Fruit fly (Drosophila melanogaster): ENCODE results near the gene CG18088.

CG18088 gene

dm6 chr2L:8998237-8998636, 30.9 kb downstream of the CG18088 start, which contains the start of gene Try29F:
Try29F (plus strand) TSS chr2L:8998537.
- no peak for TF ChIP-seq Vsx2 (GFP tag; optimal IDR thresholded peaks at IDR 0.05; ENCODE audit: partially characterized antibody)
- TF ChIP-seq Hr78 (GFP tag; optimal IDR thresholded peaks at IDR 0.05), result no peak
- no peak for TF ChIP-seq Jra (GFP tag; optimal IDR thresholded peaks at IDR 0.05)
- TF ChIP-seq brk (GFP tag; optimal IDR thresholded peaks at IDR 0.05), result no peak
- no peak for TF ChIP-seq Dfd (GFP tag; optimal IDR thresholded peaks at IDR 0.05)
- no peak for TF ChIP-seq HLH106 (tag; optimal IDR thresholded peaks at IDR 0.05)
- no peak for TF ChIP-seq OdsH (GFP tag; optimal IDR thresholded peaks at IDR 0.05)
- TF ChIP-seq fru (GFP tag; optimal IDR thresholded peaks at IDR 0.05), result no peak
- TF ChIP-seq sv (GFP tag; optimal IDR thresholded peaks at IDR 0.05), result no peak
- TF ChIP-seq CG9705 (GFP tag; optimal IDR thresholded peaks at IDR 0.05), result no peak

DNA sequence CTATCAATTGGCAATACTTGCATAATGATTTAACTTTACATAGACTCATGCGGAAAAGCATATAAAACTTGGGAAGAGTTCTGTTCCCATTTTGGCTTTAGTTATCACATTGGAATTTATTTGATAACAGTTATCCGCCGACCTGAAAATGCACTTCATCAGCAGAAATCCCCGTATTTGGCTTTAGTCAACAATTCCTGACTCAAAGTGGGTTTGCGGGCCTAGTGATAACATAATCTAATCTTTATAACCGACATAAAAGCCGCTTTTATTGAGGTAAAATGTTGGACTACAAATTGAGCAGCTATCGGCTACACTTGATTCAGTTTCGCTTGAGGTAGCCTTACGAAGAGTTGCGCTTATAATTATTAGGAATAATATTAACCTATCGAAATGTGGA, 42.9 kb downstream of the CG18088 start, which contains the start of gene CG9568:
Gene CG9568, plus strand, starts transcription at position 317 of the 400 bp plus-strand sequence.
- TF ChIP-seq dsf (GFP tag; optimal IDR thresholded peaks at IDR 0.05; ENCODE audit: borderline replicate concordance) (no peak), h (GFP tag; optimal IDR thresholded peaks at IDR 0.05) (no peak), Sp1 (GFP tag; optimal IDR thresholded peaks at IDR 0.05) (peak; percentile 40), tai (GFP tag; optimal IDR thresholded peaks at IDR 0.05) (no peak), ey (GFP tag; optimal IDR thresholded peaks at IDR 0.05) (no peak), br (GFP tag; optimal IDR thresholded peaks at IDR 0.05) (no peak), Hnf4 (GFP tag; optimal IDR thresholded peaks at IDR 0.05) (no peak), Jra (GFP tag; optimal IDR thresholded peaks at IDR 0.05) (no peak), rgr (GFP tag; optimal IDR thresholded peaks at IDR 0.05) (peak; percentile 10), jim (GFP tag; optimal IDR thresholded peaks at IDR 0.05) (no peak), OdsH (GFP tag; optimal IDR thresholded peaks at IDR 0.05) (no peak), Abd-B (GFP tag; optimal IDR thresholded peaks at IDR 0.05) (no peak), Myc (optimal IDR thresholded peaks at IDR 0.05) (no peak), CG9705 (GFP tag; optimal IDR thresholded peaks at IDR 0.05) (no peak), N (GFP tag; optimal IDR thresholded peaks at IDR 0.05) (no peak), psq (GFP tag; optimal IDR thresholded peaks at IDR 0.05) (no peak), Rel (GFP tag; optimal IDR thresholded peaks at IDR 0.05) (no peak), Rel (tag; optimal IDR thresholded peaks at IDR 0.05) (peak; percentile 98), pan (optimal IDR thresholded peaks at IDR 0.05) (no peak), lola (GFP tag; optimal IDR thresholded peaks at IDR 0.05) (no peak), GATAd (GFP tag; optimal IDR thresholded peaks at IDR 0.05) (no peak), Dfd (GFP tag; optimal IDR thresholded peaks at IDR 0.05) (no peak), dl (GFP tag; optimal IDR thresholded peaks at IDR 0.05; ENCODE audit: insufficient read depth in 1 of 2, partially characterized antibody in 2 of 2) (no peak), dmrt93B (GFP tag; optimal IDR thresholded peaks at IDR 0.05) (no peak), CG32264 (GFP tag; optimal IDR thresholded peaks at IDR 0.05) (no peak), woc (GFP tag; optimal IDR thresholded peaks at IDR 0.05) (no peak), sv (GFP tag; optimal IDR thresholded peaks at IDR 0.05) (no peak), CrebA (GFP tag; optimal IDR thresholded peaks at IDR 0.05; ENCODE audit: borderline replicate concordance) (peak; percentile 78), sage (GFP tag; optimal IDR thresholded peaks at IDR 0.05) (no peak), Hr83 (GFP tag; optimal IDR thresholded peaks at IDR 0.05; ENCODE audit: poor library complexity, severe bottlenecking) (no peak)

DNA sequence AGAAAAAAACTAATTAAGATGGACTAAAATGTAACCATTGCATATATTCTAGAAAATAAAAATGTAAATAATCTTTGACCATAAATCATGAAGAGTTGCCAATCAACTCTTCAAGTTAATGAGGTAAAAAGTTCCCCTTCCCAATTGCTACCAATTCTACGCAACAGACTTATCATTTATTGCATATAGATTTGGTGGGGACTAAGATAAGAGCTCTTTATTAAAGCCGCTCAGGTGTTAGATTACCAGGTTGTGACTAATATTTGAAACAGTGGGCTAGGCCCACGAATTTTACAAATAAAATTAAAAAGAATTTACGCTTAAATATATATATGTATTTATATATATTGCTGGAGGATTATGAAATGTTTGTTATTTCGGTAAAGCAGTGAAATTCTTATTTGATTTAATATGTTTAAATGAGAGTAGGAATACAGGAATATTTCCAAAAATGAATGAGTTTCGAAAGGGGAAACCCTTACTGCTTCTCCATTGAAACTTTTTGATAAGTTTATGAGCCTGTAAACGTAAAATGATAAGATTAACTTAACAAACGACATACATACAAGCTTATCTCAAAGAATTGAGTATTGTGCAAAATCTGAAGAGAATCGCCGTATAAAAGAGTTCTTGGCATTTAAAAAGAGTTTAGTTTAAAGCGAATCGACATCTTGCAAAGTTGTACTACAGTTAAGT, 44.4 kb downstream of the CG18088 start, which contains the start of gene CG13102:
Gene CG13102, plus strand, starts transcription at position 646 of the 696 bp plus-strand sequence.
- peak; percentile 20 for TF ChIP-seq CrebA (GFP tag; optimal IDR thresholded peaks at IDR 0.05; ENCODE audit: borderline replicate concordance)
- no peak for TF ChIP-seq Hr83 (GFP tag; optimal IDR thresholded peaks at IDR 0.05; ENCODE audit: poor library complexity, severe bottlenecking)
- peak; percentile 0 for TF ChIP-seq fru (GFP tag; optimal IDR thresholded peaks at IDR 0.05)
- no peak for TF ChIP-seq Rel (GFP tag; optimal IDR thresholded peaks at IDR 0.05)
- peak; percentile 96 for TF ChIP-seq Rel (tag; optimal IDR thresholded peaks at IDR 0.05)
- TF ChIP-seq rgr (GFP tag; optimal IDR thresholded peaks at IDR 0.05), result peak; percentile 7
- TF ChIP-seq foxo (GFP tag; optimal IDR thresholded peaks at IDR 0.05), result no peak

All from whole organism, wandering third instar larva.